Fruit fly (Drosophila melanogaster): ENCODE data around the gene Trx2.

Gene Trx2

dm6 chr2L:9660516-9660920 is 47.6 kb downstream of the Trx2 start (continued):
- peak; percentile 71 for TF ChIP-seq CG31224 (GFP tag; IDR thresholded peaks at IDR 0.05)
- no peak for TF ChIP-seq CG1024 (GFP tag; IDR thresholded peaks at IDR 0.05)
- TF ChIP-seq CG10959 (GFP tag; IDR thresholded peaks at IDR 0.05), result no peak
- 0 out of 2 replicates have a peak, but pooled peaks have one; percentile 35 for TF ChIP-seq Awh (GFP tag; IDR thresholded peaks at IDR 0.05)
- peak; percentile 88 for TF ChIP-seq CG10147 (GFP tag; optimal IDR thresholded peaks at IDR 0.05)
- TF ChIP-seq CG31441 (GFP tag; IDR thresholded peaks at IDR 0.05), result peak; percentile 80
- 0 out of 2 replicates have a peak, but pooled peaks have one; percentile 25 for TF ChIP-seq H2.0 (GFP tag; IDR thresholded peaks at IDR 0.05)
- TF ChIP-seq BEAF-32 (GFP tag; optimal IDR thresholded peaks at IDR 0.05), result no peak
- TF ChIP-seq HmgZ (tag; optimal IDR thresholded peaks at IDR 0.05), result peak; percentile 58
- TF ChIP-seq CG6254 (GFP tag; optimal IDR thresholded peaks at IDR 0.05), result peak; percentile 17
- peak; percentile 85 for TF ChIP-seq Ets65A (GFP tag)
- TF ChIP-seq CG12155 (GFP tag; optimal IDR thresholded peaks at IDR 0.05), result peak; percentile 48
- TF ChIP-seq stwl (tag; optimal IDR thresholded peaks at IDR 0.05), result no peak
- TF ChIP-seq caup (GFP tag; optimal IDR thresholded peaks at IDR 0.05; ENCODE audit: severe bottlenecking), result peak; percentile 85
- TF ChIP-seq kah (GFP tag; optimal IDR thresholded peaks at IDR 0.05), result no peak
- TF ChIP-seq usp (GFP tag; optimal IDR thresholded peaks at IDR 0.05), result no peak
- TF ChIP-seq CG1832 (GFP tag; optimal IDR thresholded peaks at IDR 0.05), result no peak
- TF ChIP-seq wdn (GFP tag; IDR thresholded peaks at IDR 0.05), result peak; percentile 52; the same call in 1 of the 2 replicates
- peak; percentile 44 for TF ChIP-seq CG9609 (GFP tag; optimal IDR thresholded peaks at IDR 0.05)
- TF ChIP-seq repo (GFP tag; optimal IDR thresholded peaks at IDR 0.05), result no peak
- TF ChIP-seq CG32772 (GFP tag; IDR thresholded peaks at IDR 0.05), result 0 out of 2 replicates have a peak, but pooled peaks have one; percentile 51
- TF ChIP-seq CG17328 (GFP tag; IDR thresholded peaks at IDR 0.05), result peak; percentile 36
- peak; percentile 53 for TF ChIP-seq ems (GFP tag; optimal IDR thresholded peaks at IDR 0.05)
- peak; percentile 46 for TF ChIP-seq Hsf (GFP tag; optimal IDR thresholded peaks at IDR 0.05)
- TF ChIP-seq CG2129 (GFP tag; IDR thresholded peaks at IDR 0.05; ENCODE audit: partially characterized antibody), result no peak
- TF ChIP-seq CG10321 (GFP tag; IDR thresholded peaks at IDR 0.05), result 0 out of 2 replicates have a peak, but pooled peaks have one; percentile 9
- TF ChIP-seq otp (GFP tag; IDR thresholded peaks at IDR 0.05), result no peak
- TF ChIP-seq CG18764 (GFP tag; optimal IDR thresholded peaks at IDR 0.05), result no peak
- TF ChIP-seq CG1603 (tag; optimal IDR thresholded peaks at IDR 0.05), result no peak
- peak; percentile 79 for TF ChIP-seq BtbVII (GFP tag; optimal IDR thresholded peaks at IDR 0.05)
- no peak for TF ChIP-seq CG10979 (tag; optimal IDR thresholded peaks at IDR 0.05)

- TF ChIP-seq lab (GFP tag; optimal IDR thresholded peaks at IDR 0.05) (peak; percentile 52), CG7556 (GFP tag; optimal IDR thresholded peaks at IDR 0.05) (peak; percentile 5), CG9932 (GFP tag; IDR thresholded peaks at IDR 0.05) (peak; percentile 43; the same call in 1 of the 2 replicates), CG8478 (optimal IDR thresholded peaks at IDR 0.05) (no peak), grau (tag; optimal IDR thresholded peaks at IDR 0.05) (peak; percentile 46), Rfx (GFP tag; IDR thresholded peaks at IDR 0.05) (peak; percentile 13; the same call in 1 of the 2 replicates), CG32772 (GFP tag; IDR thresholded peaks at IDR 0.05) (no peak), br (optimal IDR thresholded peaks at IDR 0.05) (no peak), CG3163 (GFP tag; optimal IDR thresholded peaks at IDR 0.05) (no peak), ase (GFP tag; IDR thresholded peaks at IDR 0.05) (no peak), CG2678 (tag; optimal IDR thresholded peaks at IDR 0.05) (peak; percentile 7), cwo (GFP tag; optimal IDR thresholded peaks at IDR 0.05) (peak; percentile 8), CG11504 (tag; optimal IDR thresholded peaks at IDR 0.05) (peak; percentile 16), row (GFP tag; IDR thresholded peaks at IDR 0.05) (0 out of 3 replicates have a peak, but pooled peaks have one; percentile 11), Med (GFP tag) (peak; percentile 34), CG18599 (GFP tag; optimal IDR thresholded peaks at IDR 0.05) (peak; percentile 60), CG2120 (GFP tag; optimal IDR thresholded peaks at IDR 0.05) (peak; percentile 20)
Measured at dm6 chr2L:9662977-9663376, 50.0 kb downstream of the Trx2 start.
